Fruit fly (Drosophila melanogaster) whole organism, pupa: ENCODE measurements around the gene CG18130.

Experiments used
- CG10348 ChIP-seq: fragments of 200-800 bp; sonication (Bioruptor generic); IDR thresholded peaks from 2 replicates; pipeline ENCODE4 v1.3.6; 2022; ENCODE audit warnings: missing biosample characterization, missing genetic modification characterization
- CG12605 ChIP-seq: fragments of 200-800 bp; sonication (Bioruptor generic); IDR thresholded peaks from 2 replicates; pipeline ENCODE4 v1.3.6; 2022; ENCODE audit warnings: missing biosample characterization, missing genetic modification characterization
- CG13204 ChIP-seq: fragments of 200-800 bp; sonication (Bioruptor generic); optimal IDR thresholded peaks from 2 replicates; lab custom pipeline; 2018; ENCODE audit warnings: missing biosample characterization, mild to moderate bottlenecking, missing genetic modification characterization, moderate library complexity
- CG14655 ChIP-seq: fragments of 200-800 bp; sonication (Bioruptor generic); optimal IDR thresholded peaks from 3 replicates; lab custom pipeline; 2017; ENCODE audit warnings: mild to moderate bottlenecking, missing biosample characterization, missing genetic modification reagents, missing genetic modification characterization
- CG15710 ChIP-seq: fragments of 200-800 bp; sonication (Bioruptor generic); optimal IDR thresholded peaks from 2 replicates; lab custom pipeline; 2018; ENCODE audit warnings: missing biosample characterization, mild to moderate bottlenecking, missing genetic modification characterization, moderate library complexity
- CG17806 ChIP-seq: fragments of 200-800 bp; sonication (Bioruptor generic); optimal IDR thresholded peaks from 2 replicates; lab custom pipeline; 2018; ENCODE audit warnings: missing biosample characterization, mild to moderate bottlenecking, missing genetic modification characterization, moderate library complexity
- CG32121 ChIP-seq: fragments of 200-800 bp; sonication (Bioruptor generic); IDR thresholded peaks from 2 replicates; pipeline ENCODE4 v1.3.6; 2022; ENCODE audit warnings: missing biosample characterization, missing genetic modification characterization
- CG34367 ChIP-seq: fragments of 200-800 bp; sonication (Bioruptor generic); optimal IDR thresholded peaks from 2 replicates; lab custom pipeline; 2018; ENCODE audit warnings: missing biosample characterization, mild to moderate bottlenecking, missing genetic modification characterization
- CG4496 ChIP-seq: fragments of 200-800 bp; sonication (Bioruptor generic); IDR thresholded peaks from 3 replicates; pipeline ENCODE4 v1.3.6; 2022; ENCODE audit warnings: missing biosample characterization, missing genetic modification characterization
- CG8159 ChIP-seq: fragments of 200-800 bp; sonication (Bioruptor generic); optimal IDR thresholded peaks from 3 replicates; lab custom pipeline; 2018; ENCODE audit warnings: missing biosample characterization, mild to moderate bottlenecking, missing genetic modification characterization, moderate library complexity
- CG8301 ChIP-seq: fragments of 200-800 bp; sonication (Bioruptor generic); optimal IDR thresholded peaks from 2 replicates; lab custom pipeline; 2018; ENCODE audit warnings: missing biosample characterization, mild to moderate bottlenecking, missing genetic modification characterization
- CG9948 ChIP-seq: fragments of 200-800 bp; sonication (Bioruptor generic); optimal IDR thresholded peaks from 2 replicates; lab custom pipeline; 2018; ENCODE audit warnings: missing biosample characterization, mild to moderate bottlenecking, missing genetic modification characterization, moderate library complexity
- D1 ChIP-seq: fragments of 200-800 bp; sonication (Bioruptor generic); optimal IDR thresholded peaks from 2 replicates; lab custom pipeline; 2018; ENCODE audit warnings: missing biosample characterization, mild to moderate bottlenecking, missing genetic modification characterization, moderate library complexity
- EcR ChIP-seq: fragments of 200-800 bp; sonication (Bioruptor generic); optimal IDR thresholded peaks from 3 replicates; lab custom pipeline; 2019; ENCODE audit warnings: missing biosample characterization, missing genetic modification characterization, mild to moderate bottlenecking, moderate library complexity, missing genetic modification reagents
- Ets98B ChIP-seq: fragments of 200-800 bp; sonication (Bioruptor generic); IDR thresholded peaks from 2 replicates; pipeline ENCODE4 v1.3.6; 2022; ENCODE audit warnings: missing biosample characterization, missing genetic modification characterization
- Pif1A ChIP-seq: fragments of 200-800 bp; sonication (Bioruptor generic); optimal IDR thresholded peaks from 3 replicates; lab custom pipeline; 2016; ENCODE audit warnings: missing biosample characterization, missing genetic modification characterization
- Pif1B ChIP-seq: fragments of 200-800 bp; sonication (Bioruptor generic); optimal IDR thresholded peaks from 3 replicates; lab custom pipeline; 2016; ENCODE audit warnings: missing biosample characterization, missing genetic modification characterization
- Snoo ChIP-seq: fragments of 200-800 bp; sonication (Bioruptor generic); optimal IDR thresholded peaks from 3 replicates; lab custom pipeline; 2017; ENCODE audit warnings: missing biosample characterization, mild to moderate bottlenecking, missing genetic modification characterization, inconsistent platforms
- fd96Ca ChIP-seq: fragments of 200-800 bp; sonication (Bioruptor generic); IDR thresholded peaks from 3 replicates; pipeline ENCODE4 v1.3.6; 2022; ENCODE audit warnings: missing biosample characterization, missing genetic modification characterization
- gl ChIP-seq: fragments of 200-800 bp; sonication (Bioruptor generic); optimal IDR thresholded peaks from 2 replicates; lab custom pipeline; 2018; ENCODE audit warnings: missing biosample characterization, mild to moderate bottlenecking, missing genetic modification characterization
- rn ChIP-seq: fragments of 200-800 bp; sonication (Bioruptor generic); IDR thresholded peaks from 2 replicates; pipeline ENCODE4 v1.3.6; 2022; ENCODE audit warnings: missing biosample characterization, missing genetic modification characterization

The CG18130 gene

DNA sequence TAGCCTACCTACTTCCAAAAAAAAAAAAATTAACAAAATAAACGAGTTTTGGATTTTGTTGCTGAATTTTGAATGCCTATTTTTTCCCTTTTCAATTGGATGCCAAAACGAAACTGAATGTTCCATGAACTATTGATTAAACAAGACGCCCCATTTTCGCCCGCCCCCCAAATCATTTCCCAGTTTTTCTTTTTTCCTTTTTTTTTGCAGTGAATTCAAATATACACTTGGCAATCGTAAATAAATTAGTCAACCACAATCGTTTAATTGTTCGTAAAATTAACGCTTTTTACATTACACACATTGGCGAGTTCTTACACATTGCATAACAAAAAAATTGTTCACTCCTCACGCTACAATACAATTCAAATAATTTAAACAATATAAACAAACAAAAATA lies at the start of gene CG18130:
CG18130 (minus strand) TSS at position 101 of the 400 bp plus-strand sequence.
- TF ChIP-seq Pif1B (GFP tag; lab: Kevin White, UChicago) (no peak), CG15710 (tag; lab: Kevin White, UChicago) (no peak), CG8301 (no peak), fd96Ca (GFP tag; lab: Robert Waterston, UW) (no peak), CG12605 (no peak)

- TF ChIP-seq gl (tag; lab: Kevin White, UChicago) (no peak), D1 (tag; lab: Kevin White, UChicago) (no peak), CG17806 (no peak), CG14655 (GFP tag; lab: Kevin White, UChicago) (no peak), CG8301 (no peak), CG9948 (tag; lab: Kevin White, UChicago) (no peak), CG32121 (GFP tag; lab: Robert Waterston, UW) (no peak), Pif1B (GFP tag; lab: Kevin White, UChicago) (no peak), CG12605 (no peak), Pif1A (no peak), CG8159 (tag; lab: Kevin White, UChicago) (no peak)
These were observed 42.6 kb upstream of the CG18130 start for dm6 chrX:12035207-12035606.

- TF ChIP-seq Snoo, result no peak
- no peak for TF ChIP-seq Ets98B (GFP tag; lab: Robert Waterston, UW)
- TF ChIP-seq rn (GFP tag; lab: Robert Waterston, UW), result no peak
- TF ChIP-seq CG8301, result no peak
- TF ChIP-seq CG9948 (tag; lab: Kevin White, UChicago), result no peak
- TF ChIP-seq CG13204 (GFP tag; lab: Kevin White, UChicago), result no peak
- no peak for TF ChIP-seq EcR (GFP tag; lab: Kevin White, UChicago)
- TF ChIP-seq CG12605, result no peak
- no peak for TF ChIP-seq CG10348 (GFP tag; lab: Robert Waterston, UW)
- no peak for TF ChIP-seq fd96Ca (GFP tag; lab: Robert Waterston, UW)
- no peak for TF ChIP-seq CG4496
- no peak for TF ChIP-seq gl (tag; lab: Kevin White, UChicago)
- no peak for TF ChIP-seq CG17806
- no peak for TF ChIP-seq CG14655 (GFP tag; lab: Kevin White, UChicago)
- TF ChIP-seq D1 (tag; lab: Kevin White, UChicago), result no peak
- TF ChIP-seq Pif1A, result no peak
- TF ChIP-seq CG15710 (tag; lab: Kevin White, UChicago), result no peak
- no peak for TF ChIP-seq CG8159 (tag; lab: Kevin White, UChicago)
These were observed 42.1 kb upstream of the CG18130 start for dm6 chrX:12034713-12035112.

- TF ChIP-seq CG12605 (no peak), gl (tag; lab: Kevin White, UChicago) (no peak), Ets98B (GFP tag; lab: Robert Waterston, UW) (no peak), CG9948 (tag; lab: Kevin White, UChicago) (no peak), Snoo (no peak), Pif1A (no peak), D1 (tag; lab: Kevin White, UChicago) (no peak), CG13204 (GFP tag; lab: Kevin White, UChicago) (no peak), CG4496 (no peak), CG8159 (tag; lab: Kevin White, UChicago) (no peak), Pif1B (GFP tag; lab: Kevin White, UChicago) (no peak), EcR (GFP tag; lab: Kevin White, UChicago) (no peak)
These were observed 39.6 kb upstream of the CG18130 start, which contains the start of gene Cyp318a1 for dm6 chrX:12032136-12032682. Gene Cyp318a1, plus strand, starts transcription at chrX:12032632.

DNA sequence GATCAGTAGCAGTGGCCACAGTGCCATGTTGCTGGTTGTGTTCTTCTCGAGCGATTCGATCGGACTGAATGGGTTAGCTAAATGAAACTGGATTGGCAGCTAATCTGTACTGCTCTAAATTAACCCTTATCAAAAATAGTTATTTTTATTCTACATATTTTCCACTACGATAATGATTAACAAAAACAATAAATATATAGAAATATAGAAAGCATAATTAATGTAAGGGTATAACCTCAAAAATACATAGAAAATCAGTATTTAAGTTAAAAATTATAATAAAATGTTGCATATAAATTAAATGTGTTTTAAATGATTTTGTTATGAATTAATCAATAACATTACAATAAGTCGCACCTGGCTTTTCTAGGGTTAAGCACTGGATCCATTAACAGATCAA lies 38.8 kb upstream of the CG18130 start, which contains the start of gene Cyp311a1:
Cyp311a1 (minus strand) TSS at position 66 of the 400 bp plus-strand sequence.
- TF ChIP-seq Ets98B (GFP tag; lab: Robert Waterston, UW) (no peak), CG15710 (tag; lab: Kevin White, UChicago) (no peak), D1 (tag; lab: Kevin White, UChicago) (no peak), CG14655 (GFP tag; lab: Kevin White, UChicago) (no peak), CG8159 (tag; lab: Kevin White, UChicago) (no peak), CG17806 (no peak), CG4496 (no peak), CG8301 (no peak), EcR (GFP tag; lab: Kevin White, UChicago) (no peak), CG9948 (tag; lab: Kevin White, UChicago) (no peak)

DNA sequence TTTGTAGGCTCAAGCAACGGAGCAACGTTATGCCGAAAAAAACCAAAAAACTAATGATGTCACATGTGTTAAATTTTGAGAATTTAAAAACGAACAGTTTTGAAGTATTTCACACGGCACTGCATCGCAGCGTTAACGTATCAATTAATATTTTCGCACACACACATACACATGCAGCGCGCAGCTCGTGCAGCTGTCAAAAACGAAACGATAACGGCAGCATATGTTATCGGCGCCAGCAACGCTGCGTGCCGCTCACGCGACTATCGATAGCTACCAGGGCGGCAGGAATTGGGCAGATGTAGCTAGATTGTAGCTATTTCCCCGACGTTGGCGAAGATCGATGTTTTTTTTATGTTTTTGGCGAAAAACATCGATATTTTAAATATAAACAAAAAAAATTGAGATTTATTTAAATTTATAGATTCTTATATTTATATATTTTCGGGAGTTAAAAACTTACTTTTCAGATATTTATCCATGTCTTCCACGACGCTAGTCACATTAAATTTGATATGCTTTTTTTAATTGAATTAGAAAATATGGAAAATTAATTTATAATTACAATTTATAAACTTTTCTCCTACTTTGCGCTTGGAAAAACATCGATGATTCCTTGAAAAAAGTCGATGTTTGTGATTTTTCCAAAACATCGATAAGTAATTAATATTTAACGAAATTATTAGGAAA lies 36.4 kb upstream of the CG18130 start, which contains the start of gene Usp7:
Usp7 (minus strand) TSS at position 208 of the 690 bp plus-strand sequence.
- TF ChIP-seq EcR (GFP tag; lab: Kevin White, UChicago) (no peak), gl (tag; lab: Kevin White, UChicago) (no peak), CG8301 (no peak), CG13204 (GFP tag; lab: Kevin White, UChicago) (no peak), fd96Ca (GFP tag; lab: Robert Waterston, UW) (no peak), CG9948 (tag; lab: Kevin White, UChicago) (no peak), CG34367 (tag; lab: Kevin White, UChicago) (no peak), Snoo (no peak), rn (GFP tag; lab: Robert Waterston, UW) (no peak), Ets98B (GFP tag; lab: Robert Waterston, UW) (peak; percentile 22; the same call in 1 of the 2 replicates), Pif1B (GFP tag; lab: Kevin White, UChicago) (no peak), CG10348 (GFP tag; lab: Robert Waterston, UW) (no peak), CG17806 (no peak), CG4496 (peak; percentile 63)
- TF ChIP-seq, all 21 proteins: peak for 2
